Fruit fly (Drosophila melanogaster) whole organism, pupa: ENCODE measurements around the gene CG5500.

Experiments
- CG10348 ChIP-seq: fragments of 200-800 bp; sonication (Bioruptor generic); IDR thresholded peaks from 2 replicates; pipeline ENCODE4 v1.3.6; 2022; ENCODE audit warnings: missing biosample characterization, missing genetic modification characterization
- CG12605 ChIP-seq: fragments of 200-800 bp; sonication (Bioruptor generic); IDR thresholded peaks from 2 replicates; pipeline ENCODE4 v1.3.6; 2022; ENCODE audit warnings: missing biosample characterization, missing genetic modification characterization
- CG13204 ChIP-seq: fragments of 200-800 bp; sonication (Bioruptor generic); optimal IDR thresholded peaks from 2 replicates; lab custom pipeline; 2018; ENCODE audit warnings: missing biosample characterization, mild to moderate bottlenecking, missing genetic modification characterization, moderate library complexity
- CG14655 ChIP-seq: fragments of 200-800 bp; sonication (Bioruptor generic); optimal IDR thresholded peaks from 3 replicates; lab custom pipeline; 2017; ENCODE audit warnings: mild to moderate bottlenecking, missing biosample characterization, missing genetic modification reagents, missing genetic modification characterization
- CG15710 ChIP-seq: fragments of 200-800 bp; sonication (Bioruptor generic); optimal IDR thresholded peaks from 2 replicates; lab custom pipeline; 2018; ENCODE audit warnings: missing biosample characterization, mild to moderate bottlenecking, missing genetic modification characterization, moderate library complexity
- CG17806 ChIP-seq: fragments of 200-800 bp; sonication (Bioruptor generic); optimal IDR thresholded peaks from 2 replicates; lab custom pipeline; 2018; ENCODE audit warnings: missing biosample characterization, mild to moderate bottlenecking, missing genetic modification characterization, moderate library complexity
- CG32121 ChIP-seq: fragments of 200-800 bp; sonication (Bioruptor generic); IDR thresholded peaks from 2 replicates; pipeline ENCODE4 v1.3.6; 2022; ENCODE audit warnings: missing biosample characterization, missing genetic modification characterization
- CG34367 ChIP-seq: fragments of 200-800 bp; sonication (Bioruptor generic); optimal IDR thresholded peaks from 2 replicates; lab custom pipeline; 2018; ENCODE audit warnings: missing biosample characterization, mild to moderate bottlenecking, missing genetic modification characterization
- CG4496 ChIP-seq: fragments of 200-800 bp; sonication (Bioruptor generic); IDR thresholded peaks from 3 replicates; pipeline ENCODE4 v1.3.6; 2022; ENCODE audit warnings: missing biosample characterization, missing genetic modification characterization
- CG8159 ChIP-seq: fragments of 200-800 bp; sonication (Bioruptor generic); optimal IDR thresholded peaks from 3 replicates; lab custom pipeline; 2018; ENCODE audit warnings: missing biosample characterization, mild to moderate bottlenecking, missing genetic modification characterization, moderate library complexity
- CG8301 ChIP-seq: fragments of 200-800 bp; sonication (Bioruptor generic); optimal IDR thresholded peaks from 2 replicates; lab custom pipeline; 2018; ENCODE audit warnings: missing biosample characterization, mild to moderate bottlenecking, missing genetic modification characterization
- CG9948 ChIP-seq: fragments of 200-800 bp; sonication (Bioruptor generic); optimal IDR thresholded peaks from 2 replicates; lab custom pipeline; 2018; ENCODE audit warnings: missing biosample characterization, mild to moderate bottlenecking, missing genetic modification characterization, moderate library complexity
- D1 ChIP-seq: fragments of 200-800 bp; sonication (Bioruptor generic); optimal IDR thresholded peaks from 2 replicates; lab custom pipeline; 2018; ENCODE audit warnings: missing biosample characterization, mild to moderate bottlenecking, missing genetic modification characterization, moderate library complexity
- EcR ChIP-seq: fragments of 200-800 bp; sonication (Bioruptor generic); optimal IDR thresholded peaks from 3 replicates; lab custom pipeline; 2019; ENCODE audit warnings: missing biosample characterization, missing genetic modification characterization, mild to moderate bottlenecking, moderate library complexity, missing genetic modification reagents
- Ets98B ChIP-seq: fragments of 200-800 bp; sonication (Bioruptor generic); IDR thresholded peaks from 2 replicates; pipeline ENCODE4 v1.3.6; 2022; ENCODE audit warnings: missing biosample characterization, missing genetic modification characterization
- Pif1A ChIP-seq: fragments of 200-800 bp; sonication (Bioruptor generic); optimal IDR thresholded peaks from 3 replicates; lab custom pipeline; 2016; ENCODE audit warnings: missing biosample characterization, missing genetic modification characterization
- Pif1B ChIP-seq: fragments of 200-800 bp; sonication (Bioruptor generic); optimal IDR thresholded peaks from 3 replicates; lab custom pipeline; 2016; ENCODE audit warnings: missing biosample characterization, missing genetic modification characterization
- Snoo ChIP-seq: fragments of 200-800 bp; sonication (Bioruptor generic); optimal IDR thresholded peaks from 3 replicates; lab custom pipeline; 2017; ENCODE audit warnings: missing biosample characterization, mild to moderate bottlenecking, missing genetic modification characterization, inconsistent platforms
- fd96Ca ChIP-seq: fragments of 200-800 bp; sonication (Bioruptor generic); IDR thresholded peaks from 3 replicates; pipeline ENCODE4 v1.3.6; 2022; ENCODE audit warnings: missing biosample characterization, missing genetic modification characterization
- gl ChIP-seq: fragments of 200-800 bp; sonication (Bioruptor generic); optimal IDR thresholded peaks from 2 replicates; lab custom pipeline; 2018; ENCODE audit warnings: missing biosample characterization, mild to moderate bottlenecking, missing genetic modification characterization
- rn ChIP-seq: fragments of 200-800 bp; sonication (Bioruptor generic); IDR thresholded peaks from 2 replicates; pipeline ENCODE4 v1.3.6; 2022; ENCODE audit warnings: missing biosample characterization, missing genetic modification characterization

The CG5500 gene

DNA sequence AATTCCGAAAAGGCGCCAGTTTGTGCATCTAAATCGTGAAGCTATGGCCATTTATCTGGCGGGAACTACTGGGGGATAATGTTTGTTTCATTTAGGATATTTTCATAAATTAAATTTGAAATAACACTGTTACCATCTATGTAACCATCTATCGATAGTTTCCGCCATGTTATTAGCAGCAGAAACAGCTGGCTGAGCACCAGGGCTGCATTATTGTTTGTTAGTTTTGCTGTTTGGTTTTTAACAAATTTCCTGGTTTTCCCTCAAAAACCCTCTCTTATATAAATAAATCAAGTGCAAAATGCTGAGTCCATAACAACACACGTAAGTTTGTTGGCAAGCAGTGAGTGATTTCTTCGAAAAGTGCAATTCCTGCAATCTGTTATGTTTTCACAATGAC lies at the start of gene CG5500:
TSS of gene CG5500 (plus strand) at position 199 of the 400 bp plus-strand sequence.
- TF ChIP-seq CG9948 (tag; lab: Kevin White, UChicago) (no peak), CG10348 (GFP tag; lab: Robert Waterston, UW) (no peak), CG12605 (GFP tag; lab: Robert Waterston, UW) (no peak)
- TF ChIP-seq, all 21 proteins: peak for 0

DNA sequence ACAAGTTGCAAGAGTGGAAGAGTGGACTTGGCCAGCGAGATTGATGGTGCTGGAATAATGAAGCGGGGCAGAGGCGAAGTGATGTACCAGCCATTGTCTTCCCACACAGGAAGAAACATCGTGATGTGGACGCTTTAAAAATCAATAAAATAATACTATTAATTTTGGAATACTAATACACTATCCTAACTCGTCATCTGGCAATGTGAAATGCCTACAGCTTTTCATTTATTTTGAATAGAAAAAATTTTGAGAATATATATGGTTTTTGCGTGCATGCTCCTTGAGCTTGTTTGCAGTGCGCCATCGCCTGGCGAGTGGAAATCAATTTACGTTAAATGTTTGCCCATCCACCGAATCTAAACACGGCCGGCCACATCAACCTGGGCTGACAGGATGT lies 44.6 kb upstream of the CG5500 start:
- TF ChIP-seq Pif1B (GFP tag; lab: Kevin White, UChicago) = peak; percentile 67
- TF ChIP-seq gl = peak; percentile 38
- no peak for TF ChIP-seq CG32121 (GFP tag; lab: Robert Waterston, UW)
- TF ChIP-seq CG13204 (GFP tag; lab: Kevin White, UChicago) = no peak
- TF ChIP-seq CG8301 (tag; lab: Kevin White, UChicago) = peak; percentile 69
- TF ChIP-seq CG17806 (tag; lab: Kevin White, UChicago) = peak; percentile 80
- peak; percentile 72 for TF ChIP-seq Pif1A (GFP tag; lab: Kevin White, UChicago)
- no peak for TF ChIP-seq CG4496
- no peak for TF ChIP-seq Snoo
- peak; percentile 61 for TF ChIP-seq CG34367
- TF ChIP-seq D1 (tag; lab: Kevin White, UChicago) = no peak
- TF ChIP-seq rn (GFP tag; lab: Robert Waterston, UW) = no peak
- no peak for TF ChIP-seq EcR (GFP tag; lab: Kevin White, UChicago)
- TF ChIP-seq CG12605 (GFP tag; lab: Robert Waterston, UW) = peak; percentile 37; the same call in 1 of the 2 replicates
- 0 out of 3 replicates have a peak, but pooled peaks have one; percentile 42 for TF ChIP-seq fd96Ca (GFP tag; lab: Robert Waterston, UW)
- TF ChIP-seq CG9948 (tag; lab: Kevin White, UChicago) = peak; percentile 84
- TF ChIP-seq CG15710 = peak; percentile 71
- TF ChIP-seq CG14655 (GFP tag; lab: Kevin White, UChicago) = peak; percentile 85
- peak; percentile 32; the same call in 1 of the 2 replicates for TF ChIP-seq Ets98B (GFP tag; lab: Robert Waterston, UW)
- TF ChIP-seq CG10348 (GFP tag; lab: Robert Waterston, UW) = no peak
- TF ChIP-seq CG8159 (tag; lab: Kevin White, UChicago) = peak; percentile 71

DNA sequence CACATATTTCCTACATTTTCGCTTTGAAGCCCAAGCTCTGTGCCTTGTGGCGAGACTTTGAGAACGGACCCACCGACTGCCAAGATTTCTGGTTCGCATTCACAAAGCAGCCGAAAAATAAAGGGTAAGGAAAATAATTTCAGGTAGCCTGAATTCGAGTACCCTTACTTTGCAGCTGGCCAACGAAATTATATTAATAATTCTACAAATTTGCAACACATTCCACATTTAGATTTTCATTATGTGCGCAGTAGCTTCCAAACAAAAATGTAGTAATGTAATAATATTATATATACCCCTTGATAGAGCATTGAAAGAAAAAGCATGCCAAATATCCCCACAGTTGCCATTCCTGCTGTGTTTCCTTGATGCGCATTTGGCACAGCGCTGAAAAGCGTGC lies 30.0 kb upstream of the CG5500 start:
- peak; percentile 50 for TF ChIP-seq CG8159 (tag; lab: Kevin White, UChicago)
- TF ChIP-seq CG17806 (tag; lab: Kevin White, UChicago) = peak; percentile 2
- TF ChIP-seq Pif1A (GFP tag; lab: Kevin White, UChicago) = peak; percentile 8
- no peak for TF ChIP-seq CG32121 (GFP tag; lab: Robert Waterston, UW)
- TF ChIP-seq CG15710 = no peak
- peak; percentile 8 for TF ChIP-seq CG9948 (tag; lab: Kevin White, UChicago)

- TF ChIP-seq Ets98B (GFP tag; lab: Robert Waterston, UW) (peak; percentile 28; the same call in 1 of the 2 replicates), rn (GFP tag; lab: Robert Waterston, UW) (no peak), CG12605 (GFP tag; lab: Robert Waterston, UW) (no peak; the same call in 1 of the 2 replicates), CG8159 (tag; lab: Kevin White, UChicago) (peak; percentile 30), CG4496 (peak; percentile 34; the same call in 1 of the 3 replicates), fd96Ca (GFP tag; lab: Robert Waterston, UW) (peak; percentile 61; the same call in 2 of the 3 replicates), Pif1A (GFP tag; lab: Kevin White, UChicago) (peak; percentile 32), Pif1B (GFP tag; lab: Kevin White, UChicago) (no peak), CG17806 (tag; lab: Kevin White, UChicago) (peak; percentile 7), CG15710 (peak; percentile 28), CG14655 (GFP tag; lab: Kevin White, UChicago) (peak; percentile 30), CG9948 (tag; lab: Kevin White, UChicago) (no peak)
Observed at dm6 chr3R:26853699-26854098, 22.7 kb upstream of the CG5500 start.

dm6 chr3R:26859228-26859627 lies 17.2 kb upstream of the CG5500 start:
- TF ChIP-seq Snoo (peak; percentile 81), Pif1B (GFP tag; lab: Kevin White, UChicago) (no peak), Pif1A (GFP tag; lab: Kevin White, UChicago) (peak; percentile 51), CG13204 (GFP tag; lab: Kevin White, UChicago) (peak; percentile 38), CG8301 (tag; lab: Kevin White, UChicago) (peak; percentile 15), fd96Ca (GFP tag; lab: Robert Waterston, UW) (peak; percentile 74; the same call in 1 of the 3 replicates), CG10348 (GFP tag; lab: Robert Waterston, UW) (no peak), Ets98B (GFP tag; lab: Robert Waterston, UW) (peak; percentile 76), rn (GFP tag; lab: Robert Waterston, UW) (peak; percentile 13; the same call in 1 of the 2 replicates), gl (no peak), CG32121 (GFP tag; lab: Robert Waterston, UW) (peak; percentile 75), CG9948 (tag; lab: Kevin White, UChicago) (peak; percentile 31), CG34367 (peak; percentile 34), CG14655 (GFP tag; lab: Kevin White, UChicago) (no peak), CG8159 (tag; lab: Kevin White, UChicago) (peak; percentile 43), EcR (GFP tag; lab: Kevin White, UChicago) (no peak), CG15710 (peak; percentile 45), CG4496 (peak; percentile 88), CG17806 (tag; lab: Kevin White, UChicago) (peak; percentile 22), CG12605 (GFP tag; lab: Robert Waterston, UW) (peak; percentile 59), D1 (tag; lab: Kevin White, UChicago) (no peak)

- TF ChIP-seq Pif1A (GFP tag; lab: Kevin White, UChicago) (no peak), CG9948 (tag; lab: Kevin White, UChicago) (no peak), CG8301 (tag; lab: Kevin White, UChicago) (no peak), Pif1B (GFP tag; lab: Kevin White, UChicago) (no peak), fd96Ca (GFP tag; lab: Robert Waterston, UW) (no peak), CG14655 (GFP tag; lab: Kevin White, UChicago) (no peak), rn (GFP tag; lab: Robert Waterston, UW) (no peak), Ets98B (GFP tag; lab: Robert Waterston, UW) (no peak), CG32121 (GFP tag; lab: Robert Waterston, UW) (no peak), CG13204 (GFP tag; lab: Kevin White, UChicago) (no peak), CG17806 (tag; lab: Kevin White, UChicago) (no peak), CG12605 (GFP tag; lab: Robert Waterston, UW) (no peak), CG15710 (no peak), EcR (GFP tag; lab: Kevin White, UChicago) (no peak), D1 (tag; lab: Kevin White, UChicago) (no peak), gl (no peak)
Observed at dm6 chr3R:26862213-26862612, 14.2 kb upstream of the CG5500 start.
